Worm (Caenorhabditis elegans) whole organism, L4/young adult: ENCODE data around the gene T10G3.3.

Experiments used
- W03F9.2 ChIP-seq: fragments of 150-350 bp; optimal IDR thresholded peaks from 2 replicates; lab custom pipeline; 2014; ENCODE audit warnings: missing biosample characterization, missing genetic modification characterization
- dao-5 ChIP-seq: sonication (generic microtip); optimal IDR thresholded peaks from 2 replicates; lab custom pipeline; 2016; ENCODE audit warnings: missing genotype, missing genetic modification characterization, moderate library complexity, missing compliant biosample characterization
- him-1 ChIP-seq: sonication (generic microtip); optimal IDR thresholded peaks from 2 replicates; lab custom pipeline; 2016; ENCODE audit warnings: missing genotype, missing genetic modification reagents, missing genetic modification characterization, missing compliant biosample characterization

DNA sequence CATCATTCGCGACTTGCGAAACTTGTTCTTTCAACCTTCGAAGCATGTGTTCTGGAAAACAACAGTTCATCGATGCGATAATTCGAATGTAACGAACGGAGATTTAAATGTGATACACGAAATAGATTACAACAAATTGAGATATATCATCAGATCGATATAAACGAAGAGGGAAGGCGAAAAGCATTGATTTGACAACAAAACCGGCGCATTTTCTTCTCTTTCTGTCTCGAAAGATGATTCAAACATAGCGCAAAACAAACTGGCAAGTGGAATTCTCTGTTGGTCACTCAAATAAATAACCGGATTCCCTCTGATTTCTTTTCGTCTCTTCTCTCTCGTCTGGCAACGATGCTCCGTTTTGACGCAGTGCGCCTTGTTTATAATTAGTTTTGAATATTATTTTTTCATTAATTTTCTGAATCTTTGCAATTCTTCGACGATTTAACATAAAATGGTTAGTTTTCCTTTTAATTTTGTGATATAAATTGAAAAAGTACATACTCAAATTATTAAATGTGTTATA is 7.4 kb upstream of the T10G3.3 start, which contains the start of the genes eea-1 and gut-2:
- TF ChIP-seq him-1 (no peak), W03F9.2 (tag; lab: Kevin White, UChicago) (peak; percentile 70), dao-5 (tag; lab: Kevin White, UChicago) (no peak)
